Fruit fly (Drosophila melanogaster) whole organism, embryonic: ENCODE data around the gene CG43693.

Source experiments
- CG1603 ChIP-seq: fragments of 200-800 bp; sonication (Bioruptor generic); optimal IDR thresholded peaks from 2 replicates; lab custom pipeline; 2019; ENCODE audit warnings: missing biosample characterization, mild to moderate bottlenecking, missing genetic modification characterization, moderate library complexity
- CG17361 ChIP-seq: fragments of 200-800 bp; sonication (Bioruptor generic); IDR thresholded peaks from 3 replicates; pipeline ENCODE4 v1.3.6; 2022; ENCODE audit warnings: missing biosample characterization, missing genetic modification characterization
- CG17829 ChIP-seq: fragments of 200-800 bp; optimal IDR thresholded peaks from 2 replicates; lab custom pipeline; 2019; ENCODE audit warnings: missing biosample characterization, mild to moderate bottlenecking, missing genetic modification characterization, moderate library complexity
- CG34422 ChIP-seq: fragments of 200-800 bp; sonication (Bioruptor generic); IDR thresholded peaks from 3 replicates; pipeline ENCODE4 v1.3.6; 2022; ENCODE audit warnings: missing biosample characterization, missing genetic modification characterization
- CG8924 ChIP-seq: fragments of 200-800 bp; optimal IDR thresholded peaks from 3 replicates; lab custom pipeline; 2019; ENCODE audit warnings: missing biosample characterization, mild to moderate bottlenecking, missing genetic modification characterization, moderate library complexity
- CG9932 ChIP-seq: fragments of 200-800 bp; sonication (Bioruptor generic); IDR thresholded peaks from 2 replicates; pipeline ENCODE4 v1.3.6; 2022; ENCODE audit warnings: missing biosample characterization, missing genetic modification characterization
- HLHmδ ChIP-seq: fragments of 200-800 bp; sonication (Bioruptor generic); optimal IDR thresholded peaks from 2 replicates; lab custom pipeline; 2018; ENCODE audit warnings: missing biosample characterization, mild to moderate bottlenecking, missing genetic modification characterization, moderate library complexity
- zen2 ChIP-seq: fragments of 200-800 bp; sonication (Bioruptor generic); IDR thresholded peaks from 3 replicates; pipeline ENCODE4 v1.3.6; 2022; ENCODE audit warnings: missing biosample characterization, missing genetic modification characterization; ENCODE audit not compliant: partially characterized antibody

DNA sequence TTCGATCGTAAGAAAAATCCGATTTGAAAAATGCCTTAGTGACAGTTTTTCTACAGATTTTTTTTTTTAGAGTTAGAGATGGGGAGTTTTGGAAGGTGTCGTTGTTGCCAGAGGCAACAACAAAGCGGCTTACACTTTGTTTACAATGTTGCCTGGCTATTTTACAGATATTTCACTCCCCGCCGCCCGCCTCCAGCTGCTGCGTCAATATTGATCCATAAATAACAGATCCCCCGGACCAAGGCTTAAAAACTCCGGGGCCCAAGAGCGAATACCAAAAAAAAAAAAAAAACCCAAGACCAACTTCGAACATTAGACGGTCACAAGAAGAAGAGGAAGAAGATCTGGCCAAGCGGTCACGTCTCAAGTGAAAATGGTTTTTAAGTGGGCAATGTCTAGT is 48.2 kb downstream of the CG43693 start:
- no peak for TF ChIP-seq CG1603 (tag; lab: Kevin White, UChicago)
- peak; percentile 34 for TF ChIP-seq HLHmδ (GFP tag; lab: Kevin White, UChicago)
- TF ChIP-seq CG34422 (GFP tag; lab: Robert Waterston, UW): no peak
- TF ChIP-seq CG8924: no peak
- no peak for TF ChIP-seq CG17361
- no peak for TF ChIP-seq zen2 (GFP tag; lab: Robert Waterston, UW)
- no peak for TF ChIP-seq CG17829
- TF ChIP-seq CG9932: no peak
